Worm (Caenorhabditis elegans) whole organism, L2 larva: ENCODE data around the gene rps-14.
A peak's percentile ranks its signal among the peaks of the same experiment; 100 is the strongest.

Experiments
- C34F6.9 ChIP-seq: fragments of 150-350 bp; optimal IDR thresholded peaks from 2 replicates; lab custom pipeline; 2014; ENCODE audit warnings: missing biosample characterization, missing genetic modification characterization
- F13H6.1 ChIP-seq: sonication (generic microtip); optimal IDR thresholded peaks from 2 replicates; lab custom pipeline; 2016; ENCODE audit warnings: missing genetic modification characterization, missing compliant biosample characterization
- R02D3.7 ChIP-seq: fragments of 150-350 bp; optimal IDR thresholded peaks from 2 replicates; lab custom pipeline; 2014; ENCODE audit warnings: missing biosample characterization, missing genetic modification characterization
- Y55F3AM.14 ChIP-seq: fragments of 200-800 bp; sonication (Bioruptor generic); optimal IDR thresholded peaks from 2 replicates; lab custom pipeline; 2018; ENCODE audit warnings: mild to moderate bottlenecking, missing genetic modification characterization, missing compliant biosample characterization
- ZK546.5 ChIP-seq: sonication (generic microtip); optimal IDR thresholded peaks from 2 replicates; lab custom pipeline; 2017; ENCODE audit warnings: missing biosample characterization, missing genetic modification characterization
- alr-1 ChIP-seq: fragments of 150-350 bp; optimal IDR thresholded peaks from 2 replicates; lab custom pipeline; 2014; ENCODE audit warnings: missing biosample characterization, missing genetic modification characterization
- aly-2 ChIP-seq: fragments of 150-350 bp; optimal IDR thresholded peaks from 2 replicates; lab custom pipeline; 2014; ENCODE audit warnings: missing biosample characterization, missing genetic modification characterization
- ama-1 ChIP-seq: fragments of 150-350 bp; optimal IDR thresholded peaks from 2 replicates; lab custom pipeline; 2018; ENCODE audit warnings: inconsistent platforms
- blmp-1 ChIP-seq: sonication (generic microtip); optimal IDR thresholded peaks from 2 replicates; lab custom pipeline; 2017; ENCODE audit warnings: missing genetic modification characterization, mild to moderate bottlenecking, missing compliant biosample characterization, antibody characterized with exemption, moderate library complexity; ENCODE audit not compliant: insufficient read depth
- ceh-16 ChIP-seq: fragments of 150-350 bp; optimal IDR thresholded peaks from 2 replicates; lab custom pipeline; 2014; ENCODE audit warnings: missing biosample characterization, missing genetic modification characterization
- ceh-82 ChIP-seq: fragments of 150-350 bp; optimal IDR thresholded peaks from 2 replicates; lab custom pipeline; 2014; ENCODE audit warnings: missing biosample characterization, missing genetic modification characterization
- crh-2 ChIP-seq: sonication (generic microtip); optimal IDR thresholded peaks from 2 replicates; lab custom pipeline; 2017; ENCODE audit warnings: missing biosample characterization, missing genetic modification characterization
- dmd-4 ChIP-seq: sonication (generic microtip); optimal IDR thresholded peaks from 2 replicates; lab custom pipeline; 2017; ENCODE audit warnings: missing biosample characterization, missing genetic modification characterization
- egl-27 ChIP-seq: sonication (generic microtip); optimal IDR thresholded peaks from 3 replicates; lab custom pipeline; 2017; ENCODE audit warnings: missing biosample characterization, missing genetic modification reagents, missing genetic modification characterization
- elt-1 ChIP-seq: fragments of 150-350 bp; optimal IDR thresholded peaks from 2 replicates; lab custom pipeline; 2014; ENCODE audit warnings: missing biosample characterization, missing genetic modification characterization
- gmeb-1 ChIP-seq: fragments of 150-350 bp; optimal IDR thresholded peaks from 2 replicates; lab custom pipeline; 2014; ENCODE audit warnings: missing biosample characterization, missing genetic modification characterization
- lin-11 ChIP-seq: fragments of 150-350 bp; sonication (generic microtip); optimal IDR thresholded peaks from 2 replicates; lab custom pipeline; 2014; ENCODE audit warnings: missing biosample characterization, missing genetic modification characterization, inconsistent platforms, mixed read lengths
- lin-39 ChIP-seq: fragments of 150-350 bp; optimal IDR thresholded peaks from 2 replicates; lab custom pipeline; 2014; ENCODE audit warnings: missing biosample characterization, missing genetic modification reagents, missing genetic modification characterization
- mab-5 ChIP-seq: fragments of 150-350 bp; optimal IDR thresholded peaks from 2 replicates; lab custom pipeline; 2014; ENCODE audit warnings: missing biosample characterization, missing genetic modification characterization
- mbf-1 ChIP-seq: sonication (generic microtip); optimal IDR thresholded peaks from 2 replicates; lab custom pipeline; 2017; ENCODE audit warnings: missing biosample characterization, missing genetic modification characterization
- nhr-10 ChIP-seq: sonication (generic microtip); optimal IDR thresholded peaks from 2 replicates; lab custom pipeline; 2017; ENCODE audit warnings: missing biosample characterization, missing genetic modification characterization
- nhr-11 ChIP-seq: fragments of 150-350 bp; optimal IDR thresholded peaks from 2 replicates; lab custom pipeline; 2014; ENCODE audit warnings: missing biosample characterization, missing genetic modification characterization
- nhr-12 ChIP-seq: fragments of 150-350 bp; optimal IDR thresholded peaks from 2 replicates; lab custom pipeline; 2014; ENCODE audit warnings: missing biosample characterization, missing genetic modification characterization
- nhr-129 ChIP-seq: fragments of 150-350 bp; optimal IDR thresholded peaks from 2 replicates; lab custom pipeline; 2014; ENCODE audit warnings: missing biosample characterization, missing genetic modification characterization
- nhr-21 ChIP-seq: fragments of 150-350 bp; optimal IDR thresholded peaks from 2 replicates; lab custom pipeline; 2014; ENCODE audit warnings: missing biosample characterization, missing genetic modification characterization
- nhr-23 ChIP-seq: fragments of 150-350 bp; optimal IDR thresholded peaks from 2 replicates; lab custom pipeline; 2014; ENCODE audit warnings: missing biosample characterization, missing genetic modification reagents, missing genetic modification characterization
- nhr-237 ChIP-seq: fragments of 150-350 bp; optimal IDR thresholded peaks from 2 replicates; lab custom pipeline; 2014; ENCODE audit warnings: missing biosample characterization, missing genetic modification characterization
- nhr-25 ChIP-seq: fragments of 150-350 bp; sonication (generic microtip); optimal IDR thresholded peaks from 3 replicates; lab custom pipeline; 2014; ENCODE audit warnings: missing biosample characterization, missing genetic modification characterization
- nhr-77 ChIP-seq: fragments of 150-350 bp; optimal IDR thresholded peaks from 2 replicates; lab custom pipeline; 2014; ENCODE audit warnings: missing biosample characterization, missing genetic modification characterization
- peb-1 ChIP-seq: fragments of 150-350 bp; optimal IDR thresholded peaks from 2 replicates; lab custom pipeline; 2014; ENCODE audit warnings: missing biosample characterization, missing genetic modification characterization
- sem-4 ChIP-seq: fragments of 150-350 bp; optimal IDR thresholded peaks from 2 replicates; lab custom pipeline; 2014; ENCODE audit warnings: missing biosample characterization, missing genetic modification reagents, missing genetic modification characterization
- skn-1 ChIP-seq: sonication (generic microtip); optimal IDR thresholded peaks from 2 replicates; lab custom pipeline; 2017; ENCODE audit warnings: missing biosample characterization, missing genetic modification characterization
- sma-3 ChIP-seq: sonication (generic microtip); optimal IDR thresholded peaks from 2 replicates; lab custom pipeline; 2016; ENCODE audit warnings: missing genetic modification reagents, missing genetic modification characterization, missing compliant biosample characterization
- sma-9 ChIP-seq, 2 experiments: fragments of 150-350 bp in 1 of 2; sonication (generic microtip) in 1 of 2; optimal IDR thresholded peaks; 2 replicates each; lab custom pipeline; 2014 to 2016; ENCODE audit warnings: missing genetic modification characterization in 2 of 2, mild to moderate bottlenecking in 1 of 2, missing biosample characterization in 1 of 2, missing compliant biosample characterization in 1 of 2, missing genetic modification reagents in 1 of 2, moderate library complexity in 1 of 2
- snpc-4 ChIP-seq: fragments of 150-350 bp; optimal IDR thresholded peaks from 2 replicates; lab custom pipeline; 2014; ENCODE audit warnings: missing biosample characterization, missing genetic modification characterization
- unc-39 ChIP-seq: fragments of 150-350 bp; optimal IDR thresholded peaks from 2 replicates; lab custom pipeline; 2014; ENCODE audit warnings: missing biosample characterization, missing genetic modification characterization
- unc-55 ChIP-seq: fragments of 150-350 bp; sonication (generic microtip); optimal IDR thresholded peaks from 3 replicates; lab custom pipeline; 2014; ENCODE audit warnings: missing biosample characterization, missing genetic modification reagents, missing genetic modification characterization
- unc-62 ChIP-seq: fragments of 150-350 bp; optimal IDR thresholded peaks from 2 replicates; lab custom pipeline; 2014; ENCODE audit warnings: missing biosample characterization, missing genetic modification reagents, missing genetic modification characterization
- zag-1 ChIP-seq: fragments of 150-350 bp; optimal IDR thresholded peaks from 2 replicates; lab custom pipeline; 2014; ENCODE audit warnings: missing biosample characterization, missing genetic modification characterization
- ztf-1 ChIP-seq: fragments of 200-800 bp; sonication (Bioruptor generic); conservative IDR thresholded peaks from 2 replicates; pipeline ENCODE4 v1.3.6; 2022; ENCODE audit warnings: missing genetic modification characterization, missing compliant biosample characterization
- ztf-11 ChIP-seq: sonication (generic microtip); optimal IDR thresholded peaks from 2 replicates; lab custom pipeline; 2017; ENCODE audit warnings: missing biosample characterization, missing genetic modification characterization
- ztf-4 ChIP-seq: fragments of 150-350 bp; optimal IDR thresholded peaks from 2 replicates; lab custom pipeline; 2014; ENCODE audit warnings: missing biosample characterization, missing genetic modification characterization

Gene rps-14

ce11 chrIII:7161055-7161454, 18.3 kb downstream of the rps-14 start, which contains the start of gene rnp-7:
rnp-7 (minus strand) TSS chrIII:7161155.
- TF ChIP-seq ztf-4 (tag; lab: Kevin White, UChicago): no peak
- no peak for TF ChIP-seq ztf-11 (tag; lab: Kevin White, UChicago)
- no peak for TF ChIP-seq crh-2 (tag; lab: Kevin White, UChicago)
- no peak for TF ChIP-seq ceh-16 (tag; lab: Kevin White, UChicago)
- TF ChIP-seq nhr-237 (tag; lab: Kevin White, UChicago): no peak
- no peak for TF ChIP-seq nhr-77
- no peak for TF ChIP-seq ceh-82 (tag; lab: Kevin White, UChicago)
- no peak for TF ChIP-seq dmd-4 (tag; lab: Kevin White, UChicago)
- no peak for TF ChIP-seq sem-4 (tag; lab: Kevin White, UChicago)
- no peak for TF ChIP-seq Y55F3AM.14
- no peak for TF ChIP-seq lin-11
- no peak for TF ChIP-seq mab-5 (tag; lab: Kevin White, UChicago)
- no peak for TF ChIP-seq nhr-129 (tag; lab: Kevin White, UChicago)
- no peak for TF ChIP-seq snpc-4 (tag; lab: Kevin White, UChicago)
- no peak for TF ChIP-seq unc-62 (GFP tag; lab: Kevin White, UChicago)
- TF ChIP-seq zag-1 (tag; lab: Kevin White, UChicago): no peak
- TF ChIP-seq alr-1 (tag; lab: Kevin White, UChicago): no peak
- no peak for TF ChIP-seq aly-2 (tag; lab: Kevin White, UChicago)
- no peak for TF ChIP-seq nhr-11 (tag; lab: Kevin White, UChicago)

DNA sequence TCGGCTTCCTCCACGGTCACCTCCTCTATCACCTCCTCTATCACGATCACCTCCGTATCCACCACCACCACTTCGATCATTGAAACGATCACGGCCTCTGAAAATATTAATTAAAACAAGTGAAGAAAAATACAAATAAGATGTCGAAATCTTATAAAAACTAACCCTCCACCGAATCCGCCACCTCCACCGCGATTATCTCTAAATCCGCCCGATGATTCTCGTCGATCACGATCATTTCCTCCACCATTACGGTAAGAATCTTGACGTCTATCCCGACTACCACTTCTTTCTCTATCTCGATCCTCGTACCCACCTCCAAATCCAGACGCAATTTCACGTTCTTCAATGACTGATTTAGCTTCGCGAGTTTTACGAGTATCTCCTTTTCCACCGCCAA, 20.1 kb downstream of the rps-14 start:
- TF ChIP-seq skn-1 (tag; lab: Kevin White, UChicago) (no peak), F13H6.1 (tag; lab: Kevin White, UChicago) (no peak), mab-5 (tag; lab: Kevin White, UChicago) (no peak), Y55F3AM.14 (no peak), ztf-4 (tag; lab: Kevin White, UChicago) (no peak), nhr-23 (tag; lab: Kevin White, UChicago) (no peak), nhr-10 (no peak), unc-55 (no peak), nhr-77 (no peak), ztf-11 (tag; lab: Kevin White, UChicago) (no peak), lin-11 (no peak), snpc-4 (tag; lab: Kevin White, UChicago) (no peak), aly-2 (tag; lab: Kevin White, UChicago) (no peak), nhr-129 (tag; lab: Kevin White, UChicago) (no peak), ztf-1 (no peak), nhr-12 (tag; lab: Kevin White, UChicago) (no peak), nhr-25 (tag; lab: Kevin White, UChicago) (no peak), elt-1 (tag; lab: Kevin White, UChicago) (no peak), sem-4 (tag; lab: Kevin White, UChicago) (no peak)

DNA sequence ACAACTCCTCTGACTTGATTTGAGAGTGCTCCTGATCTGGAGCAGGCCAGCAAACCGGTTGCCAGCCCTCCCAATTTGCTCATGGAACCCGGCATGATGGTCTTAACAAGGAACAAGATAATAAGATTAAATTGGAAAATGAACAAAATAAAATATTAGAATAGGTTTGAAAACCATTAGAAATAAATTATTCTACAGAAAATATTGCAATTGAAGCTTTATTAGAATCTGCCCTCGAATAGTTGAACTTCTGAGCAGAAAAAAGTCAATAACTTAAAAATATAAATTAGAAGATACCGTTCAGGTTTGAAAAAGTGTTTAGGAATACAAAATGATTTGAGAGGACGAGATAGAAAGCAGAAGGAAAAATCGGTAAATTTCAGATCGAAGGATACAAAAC, 20.7 kb downstream of the rps-14 start, which contains the start of gene nuo-4:
Gene nuo-4 (minus strand): TSS at position 101 of the 400 bp plus-strand sequence.
- TF ChIP-seq ztf-1 (no peak), blmp-1 (tag; lab: Kevin White, UChicago) (no peak), ceh-16 (tag; lab: Kevin White, UChicago) (no peak), unc-55 (no peak), nhr-21 (tag; lab: Kevin White, UChicago) (no peak), ama-1 (no peak), nhr-12 (tag; lab: Kevin White, UChicago) (no peak), unc-62 (GFP tag; lab: Kevin White, UChicago) (no peak), unc-39 (tag; lab: Kevin White, UChicago) (no peak), nhr-129 (tag; lab: Kevin White, UChicago) (no peak), nhr-237 (tag; lab: Kevin White, UChicago) (no peak)

- no peak for TF ChIP-seq nhr-12 (tag; lab: Kevin White, UChicago)
- TF ChIP-seq unc-55: peak; percentile 89
- peak; percentile 86 for TF ChIP-seq lin-11
- no peak for TF ChIP-seq peb-1 (tag; lab: Kevin White, UChicago)
- TF ChIP-seq nhr-25 (tag; lab: Kevin White, UChicago): peak; percentile 92
- TF ChIP-seq ztf-4 (tag; lab: Kevin White, UChicago): peak; percentile 92
- TF ChIP-seq ceh-16 (tag; lab: Kevin White, UChicago): peak; percentile 76
- peak; percentile 79 for TF ChIP-seq ama-1
- TF ChIP-seq nhr-11 (tag; lab: Kevin White, UChicago): no peak
- peak; percentile 49 for TF ChIP-seq blmp-1 (tag; lab: Kevin White, UChicago)
- peak; percentile 64 for TF ChIP-seq ZK546.5 (tag; lab: Kevin White, UChicago)
- TF ChIP-seq C34F6.9 (tag; lab: Kevin White, UChicago): peak; percentile 97
- TF ChIP-seq elt-1 (tag; lab: Kevin White, UChicago): no peak
- TF ChIP-seq nhr-77: no peak
- TF ChIP-seq R02D3.7: no peak
- no peak for TF ChIP-seq ztf-1
- peak; percentile 69 for TF ChIP-seq ztf-11 (tag; lab: Kevin White, UChicago)
- no peak for TF ChIP-seq dmd-4 (tag; lab: Kevin White, UChicago)
- peak; percentile 35 for TF ChIP-seq lin-39 (tag; lab: Kevin White, UChicago)
- peak; percentile 52 for TF ChIP-seq unc-62 (GFP tag; lab: Kevin White, UChicago)
- no peak for TF ChIP-seq nhr-23 (tag; lab: Kevin White, UChicago)
- no peak for TF ChIP-seq mbf-1
- peak; percentile 77 for TF ChIP-seq gmeb-1 (tag; lab: Kevin White, UChicago)
- peak; percentile 98 for TF ChIP-seq sma-9 (GFP tag; optimal IDR thresholded peaks at IDR 0.05; lab: Kevin White, UChicago)
- peak; percentile 38 for TF ChIP-seq sma-9 (tag; optimal IDR thresholded peaks at IDR 0.05; lab: Kevin White, UChicago)
- peak; percentile 88 for TF ChIP-seq sma-3 (GFP tag; lab: Kevin White, UChicago)
- TF ChIP-seq sem-4 (tag; lab: Kevin White, UChicago): peak; percentile 92
- peak; percentile 87 for TF ChIP-seq Y55F3AM.14
- TF ChIP-seq egl-27 (tag; lab: Kevin White, UChicago): peak; percentile 100
- peak; percentile 93 for TF ChIP-seq zag-1 (tag; lab: Kevin White, UChicago)
- TF ChIP-seq nhr-10: peak; percentile 75
- TF ChIP-seq mab-5 (tag; lab: Kevin White, UChicago): peak; percentile 84
Measured at ce11 chrIII:7155631-7156030, 23.8 kb downstream of the rps-14 start.
